Worm (Caenorhabditis elegans) whole organism, young adult: ENCODE data around the gene fip-5.

Source experiments
- Y95B8A.8 ChIP-seq: fragments of 200-800 bp; sonication (Bioruptor generic); IDR thresholded peaks from 2 replicates; pipeline ENCODE4 v1.3.6; 2022; ENCODE audit warnings: missing genetic modification reagents, missing genetic modification characterization, missing compliant biosample characterization
- ZK185.1 ChIP-seq: sonication (generic microtip); optimal IDR thresholded peaks from 2 replicates; lab custom pipeline; 2016; ENCODE audit warnings: mild to moderate bottlenecking, missing genetic modification characterization, missing compliant biosample characterization; ENCODE audit not compliant: poor library complexity, severe bottlenecking
- nfyb-1 ChIP-seq: fragments of 200-800 bp; sonication (Bioruptor generic); IDR thresholded peaks from 2 replicates; pipeline ENCODE4 v1.3.6; 2022; ENCODE audit warnings: missing genetic modification reagents, missing genetic modification characterization, missing compliant biosample characterization
- nhr-90 ChIP-seq: sonication (generic microtip); optimal IDR thresholded peaks from 2 replicates; lab custom pipeline; 2016; ENCODE audit warnings: missing genotype, mild to moderate bottlenecking, missing genetic modification characterization, missing compliant biosample characterization

ce11 chrX:10252781-10253180 lies 49.8 kb upstream of the fip-5 start, which contains the start of gene C14H10.2:
- TF ChIP-seq Y95B8A.8 (GFP tag; lab: Robert Waterston, UW), result no peak
- no peak for TF ChIP-seq ZK185.1 (tag; lab: Kevin White, UChicago)
- TF ChIP-seq nfyb-1 (GFP tag; lab: Robert Waterston, UW), result no peak
- no peak for TF ChIP-seq nhr-90 (tag; lab: Kevin White, UChicago)
